Fruit fly (Drosophila melanogaster) whole organism, embryonic: ENCODE measurements around the gene CG9926.

Source experiments
- Awh ChIP-seq: fragments of 200-800 bp; sonication (Bioruptor generic); IDR thresholded peaks from 2 replicates; pipeline ENCODE4, ENCODE4 v1.3.6; 2022; ENCODE audit warnings: missing biosample characterization, missing genetic modification characterization
- B-H1 ChIP-seq: fragments of 200-800 bp; sonication (Bioruptor generic); IDR thresholded peaks from 3 replicates; pipeline ENCODE4 v1.3.6; 2022; ENCODE audit warnings: missing biosample characterization, missing genetic modification characterization
- CG12071 ChIP-seq: fragments of 200-800 bp; sonication (Bioruptor generic); optimal IDR thresholded peaks from 3 replicates; lab custom pipeline; 2018; ENCODE audit warnings: missing biosample characterization, mild to moderate bottlenecking, missing genetic modification characterization
- CG12104 ChIP-seq: fragments of 200-800 bp; sonication (Bioruptor generic); optimal IDR thresholded peaks from 3 replicates; lab custom pipeline; 2016; ENCODE audit warnings: missing biosample characterization, missing genetic modification characterization
- CG12219 ChIP-seq: fragments of 200-800 bp; sonication (Bioruptor generic); optimal IDR thresholded peaks from 3 replicates; lab custom pipeline; 2018; ENCODE audit warnings: missing biosample characterization, mild to moderate bottlenecking, missing genetic modification characterization
- CG14014 ChIP-seq: fragments of 200-800 bp; sonication (Bioruptor generic); IDR thresholded peaks from 2 replicates; pipeline ENCODE4 v1.3.6; 2022; ENCODE audit warnings: missing biosample characterization, missing genetic modification characterization
- CG15073 ChIP-seq: fragments of 200-800 bp; sonication (Bioruptor generic); optimal IDR thresholded peaks from 2 replicates; lab custom pipeline; 2016; ENCODE audit warnings: missing biosample characterization, missing genetic modification characterization
- CG18619 ChIP-seq: fragments of 200-800 bp; sonication (Bioruptor generic); optimal IDR thresholded peaks from 3 replicates; lab custom pipeline; 2017; ENCODE audit warnings: missing biosample characterization, mild to moderate bottlenecking, missing genetic modification characterization
- CG2202 ChIP-seq: fragments of 200-800 bp; sonication (Bioruptor generic); optimal IDR thresholded peaks from 2 replicates; lab custom pipeline; 2018; ENCODE audit warnings: missing biosample characterization, mild to moderate bottlenecking, missing genetic modification characterization
- CG2712 ChIP-seq: fragments of 200-800 bp; optimal IDR thresholded peaks from 3 replicates; lab custom pipeline; 2019; ENCODE audit warnings: missing biosample characterization, mild to moderate bottlenecking, missing genetic modification characterization, moderate library complexity
- CG34376 ChIP-seq: fragments of 200-800 bp; sonication (Bioruptor generic); optimal IDR thresholded peaks from 2 replicates; lab custom pipeline; 2018; ENCODE audit warnings: missing biosample characterization, mild to moderate bottlenecking, missing genetic modification characterization
- CG42726 ChIP-seq: fragments of 200-800 bp; sonication (Bioruptor generic); IDR thresholded peaks from 2 replicates; pipeline ENCODE4 v1.3.6; 2022; ENCODE audit warnings: missing biosample characterization, missing genetic modification characterization; ENCODE audit not compliant: partially characterized antibody
- CG4854 ChIP-seq: fragments of 200-800 bp; sonication (Bioruptor generic); optimal IDR thresholded peaks from 2 replicates; lab custom pipeline; 2016; ENCODE audit warnings: missing biosample characterization, missing genetic modification characterization, inconsistent platforms
- CG5180 ChIP-seq: fragments of 200-800 bp; sonication (Bioruptor generic); optimal IDR thresholded peaks from 3 replicates; lab custom pipeline; 2017; ENCODE audit warnings: missing biosample characterization, missing genetic modification characterization, mild to moderate bottlenecking, moderate library complexity, missing genetic modification reagents
- CG5245 ChIP-seq: fragments of 200-800 bp; sonication (Bioruptor generic); optimal IDR thresholded peaks from 3 replicates; lab custom pipeline; 2016; ENCODE audit warnings: missing biosample characterization, missing genetic modification characterization
- CG6175 ChIP-seq: fragments of 200-800 bp; sonication (Bioruptor generic); IDR thresholded peaks from 3 replicates; pipeline ENCODE4 v1.3.6; 2022; ENCODE audit warnings: missing biosample characterization, missing genetic modification characterization
- CoRest ChIP-seq: fragments of 200-800 bp; sonication (Bioruptor generic); optimal IDR thresholded peaks from 3 replicates; lab custom pipeline; 2018; ENCODE audit warnings: missing biosample characterization, mild to moderate bottlenecking, missing genetic modification characterization, moderate library complexity
- E2f1 ChIP-seq: fragments of 200-800 bp; sonication (Bioruptor generic); IDR thresholded peaks from 2 replicates; pipeline ENCODE4 v1.3.6; 2022; ENCODE audit warnings: missing biosample characterization, missing genetic modification characterization
- E2f2 ChIP-seq: fragments of 200-800 bp; sonication (Bioruptor generic); IDR thresholded peaks from 2 replicates; pipeline ENCODE4 v1.3.6; 2022; ENCODE audit warnings: missing biosample characterization, missing genetic modification characterization
- HLH4C ChIP-seq: fragments of 200-800 bp; sonication (Bioruptor generic); IDR thresholded peaks from 3 replicates; pipeline ENCODE4 v1.3.6; 2022; ENCODE audit warnings: missing biosample characterization, missing genetic modification characterization; ENCODE audit not compliant: partially characterized antibody
- Hand ChIP-seq: fragments of 200-800 bp; sonication (Bioruptor generic); optimal IDR thresholded peaks from 2 replicates; lab custom pipeline; 2017; ENCODE audit warnings: mild to moderate bottlenecking, missing biosample characterization, missing genetic modification reagents, missing genetic modification characterization
- Hey ChIP-seq: fragments of 200-800 bp; sonication (Bioruptor generic); optimal IDR thresholded peaks from 3 replicates; lab custom pipeline; 2018; ENCODE audit warnings: missing biosample characterization, mild to moderate bottlenecking, missing genetic modification characterization
- Hr78 ChIP-seq, 2 experiments: fragments of 200-800 bp in 1 of 2; fragments of >200 bp in 1 of 2; sonication (Bioruptor generic) in 1 of 2; optimal IDR thresholded peaks; 2 replicates each; lab custom pipeline; 2017 to 2019; ENCODE audit warnings: missing biosample characterization in 2 of 2, missing genetic modification characterization in 2 of 2, mild to moderate bottlenecking in 1 of 2, moderate library complexity in 1 of 2
- Nf-YA ChIP-seq: fragments of 200-800 bp; sonication (Bioruptor generic); IDR thresholded peaks from 2 replicates; pipeline ENCODE4 v1.3.6; 2022; ENCODE audit warnings: missing biosample characterization, missing genetic modification characterization
- Ravus ChIP-seq: fragments of 200-800 bp; sonication (Bioruptor generic); IDR thresholded peaks from 2 replicates; pipeline ENCODE4 v1.3.6; 2022; ENCODE audit warnings: missing biosample characterization, missing genetic modification characterization
- Scr ChIP-seq: fragments of 200-800 bp; sonication (Bioruptor generic); IDR thresholded peaks from 2 replicates; pipeline ENCODE4 v1.3.6; 2022; ENCODE audit warnings: missing biosample characterization, missing genetic modification characterization; ENCODE audit not compliant: partially characterized antibody
- Ssrp ChIP-seq: fragments of 200-800 bp; sonication (Bioruptor generic); optimal IDR thresholded peaks from 2 replicates; lab custom pipeline; 2018; ENCODE audit warnings: missing biosample characterization, mild to moderate bottlenecking, missing genetic modification characterization, moderate library complexity
- amos ChIP-seq: fragments of 200-800 bp; sonication (Bioruptor generic); IDR thresholded peaks from 2 replicates; pipeline ENCODE4 v1.3.6; 2022; ENCODE audit warnings: missing biosample characterization, missing genetic modification characterization; ENCODE audit not compliant: partially characterized antibody
- ap ChIP-seq: fragments of 200-800 bp; sonication (Bioruptor generic); IDR thresholded peaks from 2 replicates; pipeline ENCODE4 v1.3.6; 2022; ENCODE audit warnings: missing biosample characterization, missing genetic modification characterization
- ash1 ChIP-seq: fragments of 200-800 bp; sonication (Bioruptor generic); optimal IDR thresholded peaks from 2 replicates; lab custom pipeline; 2018; ENCODE audit warnings: missing biosample characterization, mild to moderate bottlenecking, missing genetic modification characterization
- cg ChIP-seq: fragments of 200-800 bp; sonication (Bioruptor generic); optimal IDR thresholded peaks from 3 replicates; lab custom pipeline; 2019; ENCODE audit warnings: missing biosample characterization, mild to moderate bottlenecking, missing genetic modification characterization, moderate library complexity
- crp ChIP-seq, 2 experiments: fragments of 200-800 bp; sonication (Bioruptor generic); optimal IDR thresholded peaks; 2 replicates in 1 of 2; 3 replicates in 1 of 2; lab custom pipeline; 2017; ENCODE audit warnings: missing biosample characterization in 2 of 2, missing genetic modification characterization in 2 of 2, mild to moderate bottlenecking in 1 of 2, moderate library complexity in 1 of 2
- danr ChIP-seq: fragments of 200-800 bp; sonication (Bioruptor generic); IDR thresholded peaks from 2 replicates; pipeline ENCODE4 v1.3.6; 2022; ENCODE audit warnings: missing biosample characterization, missing genetic modification characterization
- dati ChIP-seq: fragments of 200-800 bp; sonication (Bioruptor generic); IDR thresholded peaks from 2 replicates; pipeline ENCODE4 v1.3.6; 2022; ENCODE audit warnings: missing biosample characterization, missing genetic modification characterization
- disco-r ChIP-seq: fragments of 200-800 bp; sonication (Bioruptor generic); optimal IDR thresholded peaks from 2 replicates; lab custom pipeline; 2016; ENCODE audit warnings: missing biosample characterization, missing genetic modification characterization
- dpn ChIP-seq, 2 experiments: fragments of 200-800 bp; sonication (Bioruptor generic); optimal IDR thresholded peaks; 3 replicates each; lab custom pipeline; 2016; ENCODE audit warnings: missing biosample characterization in 2 of 2, missing genetic modification characterization in 2 of 2
- fd64A ChIP-seq: fragments of 200-800 bp; sonication (Bioruptor generic); optimal IDR thresholded peaks from 3 replicates; lab custom pipeline; 2018; ENCODE audit warnings: missing biosample characterization, mild to moderate bottlenecking, missing genetic modification characterization
- grn ChIP-seq: fragments of 200-800 bp; sonication (Bioruptor generic); optimal IDR thresholded peaks from 3 replicates; lab custom pipeline; 2017; ENCODE audit warnings: missing biosample characterization, missing genetic modification characterization
- nerfin-2 ChIP-seq: fragments of 200-800 bp; sonication (Bioruptor generic); IDR thresholded peaks from 2 replicates; pipeline ENCODE4 v1.3.6; 2022; ENCODE audit warnings: missing biosample characterization, missing genetic modification characterization; ENCODE audit not compliant: partially characterized antibody
- otp ChIP-seq: fragments of 200-800 bp; sonication (Bioruptor generic); IDR thresholded peaks from 3 replicates; pipeline ENCODE4, ENCODE4 v1.3.6; 2022; ENCODE audit warnings: missing biosample characterization, missing genetic modification characterization
- phol ChIP-seq: fragments of 200-800 bp; sonication (Bioruptor generic); optimal IDR thresholded peaks from 3 replicates; lab custom pipeline; 2018; ENCODE audit warnings: missing biosample characterization, mild to moderate bottlenecking, missing genetic modification characterization, moderate library complexity
- prd ChIP-seq, 3 experiments: fragments of >200 bp in 2 of 3; fragments of 200-800 bp in 1 of 3; sonication (Bioruptor generic) in 1 of 3; optimal IDR thresholded peaks in 2 of 3; IDR thresholded peaks in 1 of 3; 2 replicates in 2 of 3; 3 replicates in 1 of 3; pipeline versions ENCODE4 v1.3.6 to Lab custom; 2017 to 2022; ENCODE audit warnings: missing biosample characterization in 1 of 3, missing genetic modification characterization in 1 of 3
- ranshi ChIP-seq: fragments of 200-800 bp; sonication (Bioruptor generic); IDR thresholded peaks from 2 replicates; pipeline ENCODE4 v1.3.6; 2022; ENCODE audit warnings: missing biosample characterization, missing genetic modification characterization
- sisA ChIP-seq: fragments of 200-800 bp; sonication (Bioruptor generic); IDR thresholded peaks from 2 replicates; pipeline ENCODE4 v1.3.6; 2022; ENCODE audit warnings: missing biosample characterization, missing genetic modification characterization
- sna ChIP-seq: fragments of 200-800 bp; sonication (Bioruptor generic); IDR thresholded peaks from 2 replicates; pipeline ENCODE4 v1.3.6; 2022; ENCODE audit warnings: missing biosample characterization, missing genetic modification characterization; ENCODE audit not compliant: partially characterized antibody
- so ChIP-seq: fragments of 200-800 bp; sonication (Bioruptor generic); IDR thresholded peaks from 3 replicates; pipeline ENCODE4 v1.3.6; 2022; ENCODE audit warnings: missing biosample characterization, missing genetic modification characterization
- stc ChIP-seq: fragments of 200-800 bp; sonication (Bioruptor generic); IDR thresholded peaks from 2 replicates; pipeline ENCODE4 v1.3.6; 2022; ENCODE audit warnings: missing biosample characterization, missing genetic modification characterization
- ttk ChIP-seq: fragments of 200-800 bp; sonication (Bioruptor generic); IDR thresholded peaks from 2 replicates; pipeline ENCODE4 v2.1.2; 2022; ENCODE audit warnings: missing biosample characterization, missing genetic modification characterization
- zen ChIP-seq: fragments of 200-800 bp; sonication (Bioruptor generic); optimal IDR thresholded peaks from 3 replicates; lab custom pipeline; 2018; ENCODE audit warnings: missing biosample characterization, mild to moderate bottlenecking, missing genetic modification characterization, moderate library complexity

The CG9926 gene

DNA sequence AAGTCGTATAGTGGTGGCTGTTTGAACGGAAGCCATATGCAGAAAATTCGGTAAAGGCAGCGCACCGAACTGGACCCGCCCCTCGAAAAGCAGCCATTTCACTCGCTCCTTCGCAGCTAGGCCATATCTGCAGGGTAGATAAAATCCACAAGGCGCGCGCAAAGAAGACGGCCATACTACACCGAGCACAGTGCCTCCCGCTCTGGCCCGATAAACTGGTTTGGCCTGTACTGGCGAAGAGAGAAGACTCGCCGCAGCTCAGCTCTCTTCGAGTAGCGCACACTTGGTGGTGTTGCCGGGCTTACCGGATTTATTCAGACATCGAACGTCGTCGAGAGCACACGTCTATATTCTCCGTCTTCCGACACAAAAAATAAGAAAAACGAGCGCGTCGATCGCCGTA, 49.4 kb downstream of the CG9926 start, which contains the start of gene ems (continued):
- TF ChIP-seq CG6175 (GFP tag; lab: Robert Waterston, UW) (no peak), CG15073 (GFP tag; lab: Kevin White, UChicago) (no peak), Ravus (GFP tag; lab: Robert Waterston, UW) (no peak), CG34376 (no peak), B-H1 (no peak), CG5180 (GFP tag; lab: Kevin White, UChicago) (no peak), Awh (GFP tag; lab: Robert Waterston, UW) (0 out of 2 replicates have a peak, but pooled peaks have one; percentile 39), Scr (peak; percentile 31; the same call in 1 of the 2 replicates), Hey (tag; lab: Kevin White, UChicago) (no peak), CG12219 (no peak), dpn (GFP tag; optimal IDR thresholded peaks at IDR 0.05; lab: Kevin White, UChicago) (no peak), ap (GFP tag; lab: Robert Waterston, UW) (no peak), CG12071 (GFP tag; lab: Kevin White, UChicago) (peak; percentile 18), nerfin-2 (GFP tag; lab: Robert Waterston, UW) (no peak), CG4854 (no peak), HLH4C (GFP tag; lab: Robert Waterston, UW) (no peak; the same call in 2 of the 3 replicates), Hr78 (GFP tag; optimal IDR thresholded peaks at IDR 0.05; lab: Kevin White, UChicago) (no peak), so (GFP tag; lab: Robert Waterston, UW) (no peak), dati (GFP tag; lab: Robert Waterston, UW) (no peak), crp (GFP tag; optimal IDR thresholded peaks at IDR 0.05; lab: Kevin White, UChicago) (no peak), Ssrp (tag; lab: Kevin White, UChicago) (no peak), CG5245 (no peak), ash1 (GFP tag; lab: Kevin White, UChicago) (no peak), Nf-YA (GFP tag; lab: Robert Waterston, UW) (peak; percentile 90), E2f1 (GFP tag; lab: Robert Waterston, UW) (no peak), Hand (GFP tag; lab: Kevin White, UChicago) (no peak), CG12104 (GFP tag; lab: Kevin White, UChicago) (no peak), prd (optimal IDR thresholded peaks at IDR 0.05; lab: Kevin White, UChicago) (no peak), prd (GFP tag; IDR thresholded peaks at IDR 0.05; lab: Robert Waterston, UW) (no peak), CoRest (peak; percentile 61), otp (GFP tag; lab: Robert Waterston, UW) (0 out of 3 replicates have a peak, but pooled peaks have one; percentile 40), stc (GFP tag; lab: Robert Waterston, UW) (no peak), CG18619 (GFP tag; lab: Kevin White, UChicago) (no peak), grn (peak; percentile 82), ranshi (GFP tag; lab: Robert Waterston, UW) (no peak), CG42726 (GFP tag; lab: Robert Waterston, UW) (peak; percentile 34; the same call in 1 of the 2 replicates), phol (peak; percentile 52), danr (GFP tag; lab: Robert Waterston, UW) (no peak), disco-r (GFP tag; lab: Kevin White, UChicago) (no peak), ttk (GFP tag; lab: Robert Waterston, UW) (peak; percentile 30; the same call in 1 of the 2 replicates), cg (GFP tag; lab: Kevin White, UChicago) (peak; percentile 51), E2f2 (peak; percentile 29; the same call in 1 of the 2 replicates), fd64A (peak; percentile 13), CG14014 (GFP tag; lab: Robert Waterston, UW) (no peak), CG2712 (tag; lab: Kevin White, UChicago) (peak; percentile 3), zen (tag; lab: Kevin White, UChicago) (peak; percentile 24), sna (GFP tag; lab: Robert Waterston, UW) (peak; percentile 62), CG2202 (tag; lab: Kevin White, UChicago) (no peak), sisA (GFP tag; lab: Robert Waterston, UW) (no peak), amos (GFP tag; lab: Robert Waterston, UW) (peak; percentile 22; the same call in 1 of the 2 replicates)
